Worm (Caenorhabditis elegans): ENCODE results near the gene tsp-8.
A peak's percentile ranks its signal among the peaks of the same experiment; 100 is the strongest.

tsp-8 gene

ce11 chrX:14746948-14747347 is 17.6 kb upstream of the tsp-8 start, which contains the start of gene C05G5.2 (continued):
- TF ChIP-seq K09A11.1 (tag; optimal IDR thresholded peaks at IDR 0.05; ENCODE audit: insufficient read depth) (no peak), unc-42 (tag; optimal IDR thresholded peaks at IDR 0.05) (peak; percentile 70), ceh-31 (tag; optimal IDR thresholded peaks at IDR 0.05) (peak; percentile 59), pqm-1 (tag; optimal IDR thresholded peaks at IDR 0.05) (peak; percentile 13), ceh-14 (tag; optimal IDR thresholded peaks at IDR 0.05) (peak; percentile 65), nhr-232 (tag; optimal IDR thresholded peaks at IDR 0.05) (no peak), dve-1 (tag; optimal IDR thresholded peaks at IDR 0.05) (peak; percentile 46), sox-2 (GFP tag; IDR thresholded peaks at IDR 0.05) (no peak)

ce11 chrX:14745218-14745617 is 15.9 kb upstream of the tsp-8 start:
- no peak for TF ChIP-seq ceh-24 (tag; optimal IDR thresholded peaks at IDR 0.05)

- TF ChIP-seq ceh-30 (tag; optimal IDR thresholded peaks at IDR 0.05) (no peak), elt-2 (tag; optimal IDR thresholded peaks at IDR 0.05) (peak; percentile 0), ceh-48 (tag; optimal IDR thresholded peaks at IDR 0.05) (no peak), ceh-24 (tag; optimal IDR thresholded peaks at IDR 0.05) (no peak), C08G9.2 (tag; optimal IDR thresholded peaks at IDR 0.05) (no peak)
These were observed 15.2 kb upstream of the tsp-8 start for ce11 chrX:14744496-14744895.

ce11 chrX:14743780-14744179 is 14.5 kb upstream of the tsp-8 start, which contains the start of gene C05G5.7:
C05G5.7 (minus strand) TSS chrX:14743780.
- TF ChIP-seq ceh-19 (GFP tag; optimal IDR thresholded peaks at IDR 0.05) (no peak), sox-2 (GFP tag; IDR thresholded peaks at IDR 0.05) (no peak), Y22D7AL.16 (tag; optimal IDR thresholded peaks at IDR 0.05) (no peak), elt-2 (tag; optimal IDR thresholded peaks at IDR 0.05) (no peak), ref-2 (tag; optimal IDR thresholded peaks at IDR 0.05) (no peak), ceh-6 (GFP tag; optimal IDR thresholded peaks at IDR 0.05) (no peak), sox-4 (tag; optimal IDR thresholded peaks at IDR 0.05) (no peak), K02D7.2 (tag; optimal IDR thresholded peaks at IDR 0.05) (no peak), ceh-22 (tag; optimal IDR thresholded peaks at IDR 0.05) (no peak), C38D4.7 (GFP tag; optimal IDR thresholded peaks at IDR 0.05) (no peak)

ce11 chrX:14743210-14743609 is 13.9 kb upstream of the tsp-8 start:
- TF ChIP-seq zip-5 (tag; optimal IDR thresholded peaks at IDR 0.05), result no peak
- TF ChIP-seq ref-2 (tag; optimal IDR thresholded peaks at IDR 0.05), result no peak
- no peak for TF ChIP-seq ceh-19 (GFP tag; optimal IDR thresholded peaks at IDR 0.05)
- no peak for TF ChIP-seq ceh-6 (GFP tag; optimal IDR thresholded peaks at IDR 0.05)
- TF ChIP-seq hlh-30 (tag; optimal IDR thresholded peaks at IDR 0.05; ENCODE audit: insufficient read depth), result no peak
- no peak for TF ChIP-seq npax-4 (tag; optimal IDR thresholded peaks at IDR 0.05)
- TF ChIP-seq hlh-13 (GFP tag; optimal IDR thresholded peaks at IDR 0.05), result no peak
- TF ChIP-seq pros-1 (tag; optimal IDR thresholded peaks at IDR 0.05), result no peak
- TF ChIP-seq unc-3 (GFP tag; conservative IDR thresholded peaks at IDR 0.05), result no peak
- no peak for TF ChIP-seq unc-3 (tag; optimal IDR thresholded peaks at IDR 0.05)
- no peak for TF ChIP-seq ceh-45 (GFP tag; IDR thresholded peaks at IDR 0.05)
- no peak for TF ChIP-seq fax-1 (tag; optimal IDR thresholded peaks at IDR 0.05)
- no peak for TF ChIP-seq unc-42 (tag; optimal IDR thresholded peaks at IDR 0.05)
- no peak for TF ChIP-seq ttx-3 (tag; optimal IDR thresholded peaks at IDR 0.05)
- TF ChIP-seq pag-3 (tag; optimal IDR thresholded peaks at IDR 0.05; ENCODE audit: borderline replicate concordance), result no peak
- no peak for TF ChIP-seq madf-2 (tag; optimal IDR thresholded peaks at IDR 0.05)
- TF ChIP-seq nhr-11 (tag; optimal IDR thresholded peaks at IDR 0.05), result no peak
- TF ChIP-seq sox-2 (GFP tag; IDR thresholded peaks at IDR 0.05), result no peak
- TF ChIP-seq ceh-22 (tag; optimal IDR thresholded peaks at IDR 0.05), result no peak
- TF ChIP-seq ama-1 (optimal IDR thresholded peaks at IDR 0.05), result no peak
- TF ChIP-seq ceh-48 (tag; optimal IDR thresholded peaks at IDR 0.05), result no peak

All from whole organism, late embryonic.